Fruit fly (Drosophila melanogaster) whole organism, embryonic: ENCODE results near the gene CG3097.

ENCODE experiments used
- Adf1 ChIP-seq: fragments of 200-800 bp; sonication (Bioruptor generic); IDR thresholded peaks from 2 replicates; pipeline ENCODE4 v1.3.6; 2022; ENCODE audit warnings: missing biosample characterization, missing genetic modification characterization
- Bgb ChIP-seq: fragments of 200-800 bp; sonication (Bioruptor generic); IDR thresholded peaks from 2 replicates; pipeline ENCODE4 v1.3.6; 2022; ENCODE audit warnings: missing biosample characterization, missing genetic modification characterization; ENCODE audit not compliant: partially characterized antibody
- Blimp-1 ChIP-seq: fragments of 200-800 bp; sonication (Bioruptor generic); optimal IDR thresholded peaks from 3 replicates; lab custom pipeline; 2018; ENCODE audit warnings: missing biosample characterization, missing genetic modification characterization, mild to moderate bottlenecking, moderate library complexity, missing genetic modification reagents
- CG15479 ChIP-seq: fragments of 200-800 bp; sonication (Bioruptor generic); optimal IDR thresholded peaks from 3 replicates; lab custom pipeline; 2019; ENCODE audit warnings: missing biosample characterization, mild to moderate bottlenecking, missing genetic modification characterization, moderate library complexity
- CG1602 ChIP-seq: fragments of 200-800 bp; sonication (Bioruptor generic); optimal IDR thresholded peaks from 3 replicates; lab custom pipeline; 2016; ENCODE audit warnings: missing biosample characterization, missing genetic modification characterization
- CG1832 ChIP-seq: fragments of 200-800 bp; sonication (Bioruptor generic); optimal IDR thresholded peaks from 2 replicates; lab custom pipeline; 2017; ENCODE audit warnings: missing biosample characterization, mild to moderate bottlenecking, missing genetic modification characterization, inconsistent platforms
- CG4360 ChIP-seq: fragments of 200-800 bp; sonication (Bioruptor generic); IDR thresholded peaks from 2 replicates; pipeline ENCODE4 v1.3.6; 2022; ENCODE audit warnings: missing biosample characterization, missing genetic modification characterization
- CkIIα-i1 ChIP-seq: fragments of 200-800 bp; sonication (Bioruptor generic); IDR thresholded peaks from 2 replicates; pipeline ENCODE4 v1.3.6; 2022; ENCODE audit warnings: missing biosample characterization, missing genetic modification characterization
- Doc3 ChIP-seq: fragments of 200-800 bp; sonication (Bioruptor generic); IDR thresholded peaks from 3 replicates; pipeline ENCODE4 v1.3.6; 2022; ENCODE audit warnings: missing biosample characterization, missing genetic modification characterization; ENCODE audit not compliant: partially characterized antibody
- HLH4C ChIP-seq: fragments of 200-800 bp; sonication (Bioruptor generic); IDR thresholded peaks from 3 replicates; pipeline ENCODE4 v1.3.6; 2022; ENCODE audit warnings: missing biosample characterization, missing genetic modification characterization; ENCODE audit not compliant: partially characterized antibody
- HLHmδ ChIP-seq: fragments of 200-800 bp; sonication (Bioruptor generic); optimal IDR thresholded peaks from 2 replicates; lab custom pipeline; 2018; ENCODE audit warnings: missing biosample characterization, mild to moderate bottlenecking, missing genetic modification characterization, moderate library complexity
- HmgD ChIP-seq: fragments of 200-800 bp; sonication (Bioruptor generic); optimal IDR thresholded peaks from 3 replicates; lab custom pipeline; 2016; ENCODE audit warnings: missing biosample characterization, missing genetic modification characterization
- Hr78 ChIP-seq, 2 experiments: fragments of 200-800 bp in 1 of 2; fragments of >200 bp in 1 of 2; sonication (Bioruptor generic) in 1 of 2; optimal IDR thresholded peaks; 2 replicates each; lab custom pipeline; 2017 to 2019; ENCODE audit warnings: missing biosample characterization in 2 of 2, missing genetic modification characterization in 2 of 2, mild to moderate bottlenecking in 1 of 2, moderate library complexity in 1 of 2
- Jarid2 ChIP-seq: fragments of 200-800 bp; sonication (Bioruptor generic); optimal IDR thresholded peaks from 3 replicates; lab custom pipeline; 2017; ENCODE audit warnings: mild to moderate bottlenecking, missing biosample characterization, missing genetic modification reagents, missing genetic modification characterization
- Nf-YC ChIP-seq: fragments of 200-800 bp; optimal IDR thresholded peaks from 3 replicates; lab custom pipeline; 2019; ENCODE audit warnings: missing biosample characterization, mild to moderate bottlenecking, missing genetic modification characterization, moderate library complexity
- Opbp ChIP-seq: fragments of 200-800 bp; sonication (Bioruptor generic); IDR thresholded peaks from 3 replicates; pipeline ENCODE4 v1.3.6; 2022; ENCODE audit warnings: missing biosample characterization, missing genetic modification characterization; ENCODE audit not compliant: partially characterized antibody
- Ptx1 ChIP-seq: fragments of 200-800 bp; sonication (Bioruptor generic); IDR thresholded peaks from 2 replicates; pipeline ENCODE4 v1.3.6; 2022; ENCODE audit warnings: missing biosample characterization, missing genetic modification characterization
- Scr ChIP-seq: fragments of 200-800 bp; sonication (Bioruptor generic); IDR thresholded peaks from 2 replicates; pipeline ENCODE4 v1.3.6; 2022; ENCODE audit warnings: missing biosample characterization, missing genetic modification characterization; ENCODE audit not compliant: partially characterized antibody
- Trl ChIP-seq, 3 experiments: fragments of >200 bp in 2 of 3; fragments of 200-800 bp in 1 of 3; sonication (Bioruptor generic) in 1 of 3; optimal IDR thresholded peaks; 2 replicates in 1 of 3; 3 replicates in 2 of 3; lab custom pipeline; 2016 to 2017; ENCODE audit warnings: missing biosample characterization in 1 of 3, missing genetic modification characterization in 1 of 3
- ac ChIP-seq: fragments of 200-800 bp; sonication (Bioruptor generic); optimal IDR thresholded peaks from 3 replicates; lab custom pipeline; 2017; ENCODE audit warnings: missing biosample characterization, mild to moderate bottlenecking, missing genetic modification characterization
- amos ChIP-seq: fragments of 200-800 bp; sonication (Bioruptor generic); IDR thresholded peaks from 2 replicates; pipeline ENCODE4 v1.3.6; 2022; ENCODE audit warnings: missing biosample characterization, missing genetic modification characterization; ENCODE audit not compliant: partially characterized antibody
- aop ChIP-seq: fragments of 200-800 bp; sonication (Bioruptor generic); IDR thresholded peaks from 2 replicates; pipeline ENCODE4 v1.3.6; 2022; ENCODE audit warnings: missing biosample characterization, missing genetic modification characterization
- ato ChIP-seq: fragments of 200-800 bp; sonication (Bioruptor generic); IDR thresholded peaks from 2 replicates; pipeline ENCODE4 v1.3.6; 2022; ENCODE audit warnings: missing biosample characterization, missing genetic modification characterization; ENCODE audit not compliant: partially characterized antibody
- bbx ChIP-seq: fragments of 200-800 bp; sonication (Bioruptor generic); IDR thresholded peaks from 2 replicates; pipeline ENCODE4 v1.3.6; 2022; ENCODE audit warnings: missing biosample characterization, missing genetic modification characterization; ENCODE audit not compliant: partially characterized antibody
- cg ChIP-seq: fragments of 200-800 bp; sonication (Bioruptor generic); optimal IDR thresholded peaks from 3 replicates; lab custom pipeline; 2019; ENCODE audit warnings: missing biosample characterization, mild to moderate bottlenecking, missing genetic modification characterization, moderate library complexity
- chn ChIP-seq: fragments of 200-800 bp; sonication (Bioruptor generic); optimal IDR thresholded peaks from 2 replicates; lab custom pipeline; 2016; ENCODE audit warnings: missing biosample characterization, missing genetic modification characterization
- ci ChIP-seq: fragments of 200-800 bp; sonication (Bioruptor generic); IDR thresholded peaks from 3 replicates; pipeline ENCODE4 v1.3.6; 2022; ENCODE audit warnings: missing biosample characterization, missing genetic modification characterization
- crol ChIP-seq: fragments of 200-800 bp; sonication (Bioruptor generic); IDR thresholded peaks from 2 replicates; pipeline ENCODE4 v1.3.6; 2022; ENCODE audit warnings: missing biosample characterization, missing genetic modification characterization
- dpn ChIP-seq, 2 experiments: fragments of 200-800 bp; sonication (Bioruptor generic); optimal IDR thresholded peaks; 3 replicates each; lab custom pipeline; 2016; ENCODE audit warnings: missing biosample characterization in 2 of 2, missing genetic modification characterization in 2 of 2
- en ChIP-seq: fragments of 200-800 bp; sonication (Bioruptor generic); optimal IDR thresholded peaks from 2 replicates; lab custom pipeline; 2016; ENCODE audit warnings: missing biosample characterization, missing genetic modification characterization
- fd64A ChIP-seq: fragments of 200-800 bp; sonication (Bioruptor generic); optimal IDR thresholded peaks from 3 replicates; lab custom pipeline; 2018; ENCODE audit warnings: missing biosample characterization, mild to moderate bottlenecking, missing genetic modification characterization
- gce ChIP-seq: fragments of 200-800 bp; sonication (Bioruptor generic); IDR thresholded peaks from 3 replicates; pipeline ENCODE4 v1.3.6; 2022; ENCODE audit warnings: missing biosample characterization, missing genetic modification characterization
- gsb-n ChIP-seq: fragments of 200-800 bp; sonication (Bioruptor generic); optimal IDR thresholded peaks from 3 replicates; lab custom pipeline; 2018; ENCODE audit warnings: missing biosample characterization, mild to moderate bottlenecking, missing genetic modification characterization
- insv ChIP-seq, 2 experiments: fragments of 200-800 bp; sonication (Bioruptor generic); optimal IDR thresholded peaks; 3 replicates each; lab custom pipeline; 2016 to 2018; ENCODE audit warnings: missing biosample characterization in 2 of 2, missing genetic modification characterization in 2 of 2
- ken ChIP-seq: fragments of 200-800 bp; sonication (Bioruptor generic); IDR thresholded peaks from 3 replicates; pipeline ENCODE4 v1.3.6; 2022; ENCODE audit warnings: missing biosample characterization, missing genetic modification characterization
- kni ChIP-seq: fragments of 200-800 bp; sonication (Bioruptor generic); optimal IDR thresholded peaks from 3 replicates; lab custom pipeline; 2017; ENCODE audit warnings: mild to moderate bottlenecking, missing biosample characterization, missing genetic modification reagents, missing genetic modification characterization
- nom ChIP-seq: fragments of 200-800 bp; sonication (Bioruptor generic); optimal IDR thresholded peaks from 2 replicates; lab custom pipeline; 2017; ENCODE audit warnings: missing biosample characterization, missing genetic modification characterization, mild to moderate bottlenecking, moderate library complexity, missing genetic modification reagents
- otp ChIP-seq: fragments of 200-800 bp; sonication (Bioruptor generic); IDR thresholded peaks from 3 replicates; pipeline ENCODE4, ENCODE4 v1.3.6; 2022; ENCODE audit warnings: missing biosample characterization, missing genetic modification characterization
- prd ChIP-seq, 3 experiments: fragments of >200 bp in 2 of 3; fragments of 200-800 bp in 1 of 3; sonication (Bioruptor generic) in 1 of 3; optimal IDR thresholded peaks in 2 of 3; IDR thresholded peaks in 1 of 3; 2 replicates in 2 of 3; 3 replicates in 1 of 3; pipeline versions ENCODE4 v1.3.6 to Lab custom; 2017 to 2022; ENCODE audit warnings: missing biosample characterization in 1 of 3, missing genetic modification characterization in 1 of 3
- pros ChIP-seq: fragments of 200-800 bp; sonication (Bioruptor generic); optimal IDR thresholded peaks from 3 replicates; lab custom pipeline; 2019; ENCODE audit warnings: missing biosample characterization, mild to moderate bottlenecking, missing genetic modification characterization, moderate library complexity
- sr ChIP-seq: fragments of 200-800 bp; sonication (Bioruptor generic); IDR thresholded peaks from 3 replicates; pipeline ENCODE4 v1.3.6; 2022; ENCODE audit warnings: missing biosample characterization, missing genetic modification characterization
- stwl ChIP-seq: fragments of 200-800 bp; sonication (Bioruptor generic); optimal IDR thresholded peaks from 3 replicates; lab custom pipeline; 2018; ENCODE audit warnings: missing biosample characterization, mild to moderate bottlenecking, missing genetic modification characterization, moderate library complexity
- tio ChIP-seq: fragments of 200-800 bp; sonication (Bioruptor generic); optimal IDR thresholded peaks from 2 replicates; lab custom pipeline; 2017; ENCODE audit warnings: missing biosample characterization, missing genetic modification characterization, inconsistent platforms
- trem ChIP-seq: fragments of 200-800 bp; optimal IDR thresholded peaks from 3 replicates; lab custom pipeline; 2019; ENCODE audit warnings: missing biosample characterization, mild to moderate bottlenecking, missing genetic modification characterization, moderate library complexity
- vvl ChIP-seq: fragments of 200-800 bp; sonication (Bioruptor generic); IDR thresholded peaks from 2 replicates; pipeline ENCODE4 v1.3.6; 2022; ENCODE audit warnings: missing biosample characterization, missing genetic modification characterization
- wor ChIP-seq: fragments of 200-800 bp; sonication (Bioruptor generic); IDR thresholded peaks from 2 replicates; pipeline ENCODE4 v1.3.6; 2022; ENCODE audit warnings: missing biosample characterization, missing genetic modification characterization
- yki ChIP-seq: fragments of >200 bp; optimal IDR thresholded peaks from 3 replicates; lab custom pipeline; 2018
- z ChIP-seq: fragments of 200-800 bp; sonication (Bioruptor generic); IDR thresholded peaks from 3 replicates; pipeline ENCODE4 v1.3.6; 2022; ENCODE audit warnings: missing biosample characterization, missing genetic modification characterization

The CG3097 gene

dm6 chrX:5770730-5771181 is at the start of gene CG3097:
CG3097 (minus strand) TSS chrX:5770780.
- TF ChIP-seq Adf1 (peak; percentile 74), fd64A (GFP tag; lab: Kevin White, UChicago) (no peak), Scr (GFP tag; lab: Robert Waterston, UW) (peak; percentile 36), Bgb (GFP tag; lab: Robert Waterston, UW) (0 out of 2 replicates have a peak, but pooled peaks have one; percentile 10), Opbp (GFP tag; lab: Robert Waterston, UW) (peak; percentile 59; the same call in 2 of the 3 replicates), sr (GFP tag; lab: Robert Waterston, UW) (peak; percentile 99), stwl (tag; lab: Kevin White, UChicago) (peak; percentile 37), HmgD (GFP tag; lab: Kevin White, UChicago) (peak; percentile 6), crol (peak; percentile 100), bbx (GFP tag; lab: Robert Waterston, UW) (peak; percentile 61), CG1602 (GFP tag; lab: Kevin White, UChicago) (no peak), kni (GFP tag; lab: Kevin White, UChicago) (peak; percentile 74), chn (peak; percentile 39), amos (GFP tag; lab: Robert Waterston, UW) (peak; percentile 13; the same call in 1 of the 2 replicates), Hr78 (GFP tag; optimal IDR thresholded peaks at IDR 0.05; lab: Kevin White, UChicago) (peak in 1 of 2 experiments; percentile 40), dpn (GFP tag; optimal IDR thresholded peaks at IDR 0.05; lab: Kevin White, UChicago) (no peak), insv (GFP tag; optimal IDR thresholded peaks at IDR 0.05; lab: Kevin White, UChicago) (no peak), tio (GFP tag; lab: Kevin White, UChicago) (no peak), vvl (GFP tag; lab: Robert Waterston, UW) (peak; percentile 53; the same call in 1 of the 2 replicates), CkIIα-i1 (GFP tag; lab: Robert Waterston, UW) (no peak), Trl (optimal IDR thresholded peaks at IDR 0.05; lab: Kevin White, UChicago) (peak; percentile 11 to 91), Trl (GFP tag; optimal IDR thresholded peaks at IDR 0.05; lab: Kevin White, UChicago) (no peak), CG1832 (peak; percentile 94), CG15479 (no peak), Jarid2 (GFP tag; lab: Kevin White, UChicago) (peak; percentile 24), z (GFP tag; lab: Robert Waterston, UW) (peak; percentile 99), CG4360 (peak; percentile 83), HLHmδ (GFP tag; lab: Kevin White, UChicago) (peak; percentile 52), trem (tag; lab: Kevin White, UChicago) (peak; percentile 98), aop (GFP tag; lab: Robert Waterston, UW) (peak; percentile 51; the same call in 1 of the 2 replicates), gce (GFP tag; lab: Robert Waterston, UW) (peak; percentile 29; the same call in 1 of the 3 replicates), pros (GFP tag; lab: Kevin White, UChicago) (peak; percentile 24), ken (GFP tag; lab: Robert Waterston, UW) (0 out of 3 replicates have a peak, but pooled peaks have one; percentile 28), cg (GFP tag; lab: Kevin White, UChicago) (peak; percentile 25), yki (lab: Kevin White, UChicago) (peak; percentile 81), nom (GFP tag; lab: Kevin White, UChicago) (peak; percentile 24), HLH4C (GFP tag; lab: Robert Waterston, UW) (0 out of 3 replicates have a peak, but pooled peaks have one; percentile 31), ci (GFP tag; lab: Robert Waterston, UW) (peak; percentile 55; the same call in 2 of the 3 replicates), en (GFP tag; lab: Kevin White, UChicago) (no peak), wor (GFP tag; lab: Robert Waterston, UW) (no peak), ato (GFP tag; lab: Robert Waterston, UW) (peak; percentile 22; the same call in 1 of the 2 replicates), Doc3 (GFP tag; lab: Robert Waterston, UW) (no peak), otp (GFP tag; lab: Robert Waterston, UW) (0 out of 3 replicates have a peak, but pooled peaks have one; percentile 6), Ptx1 (no peak), gsb-n (peak; percentile 7), Blimp-1 (GFP tag; lab: Kevin White, UChicago) (peak; percentile 41), prd (optimal IDR thresholded peaks at IDR 0.05; lab: Kevin White, UChicago) (no peak), prd (GFP tag; IDR thresholded peaks at IDR 0.05; lab: Robert Waterston, UW) (peak; percentile 21; the same call in 1 of the 3 replicates), Nf-YC (tag; lab: Kevin White, UChicago) (peak; percentile 19), ac (GFP tag; lab: Kevin White, UChicago) (no peak)
